Fruit fly (Drosophila melanogaster) whole organism: ENCODE data around the gene CG9951.

ENCODE experiments used
- EcR ChIP-seq, 2 experiments: fragments of >200 bp; optimal IDR thresholded peaks; 2 replicates each; lab custom pipeline; 2017; ENCODE audit warnings: missing biosample characterization in 2 of 2, missing genetic modification characterization in 2 of 2, missing genetic modification reagents in 2 of 2
- psq ChIP-seq: fragments of >200 bp; optimal IDR thresholded peaks from 2 replicates; lab custom pipeline; 2017
- usp ChIP-seq: fragments of >200 bp; optimal IDR thresholded peaks from 2 replicates; lab custom pipeline; 2017; ENCODE audit warnings: missing biosample characterization, missing genetic modification characterization, mixed read lengths

DNA sequence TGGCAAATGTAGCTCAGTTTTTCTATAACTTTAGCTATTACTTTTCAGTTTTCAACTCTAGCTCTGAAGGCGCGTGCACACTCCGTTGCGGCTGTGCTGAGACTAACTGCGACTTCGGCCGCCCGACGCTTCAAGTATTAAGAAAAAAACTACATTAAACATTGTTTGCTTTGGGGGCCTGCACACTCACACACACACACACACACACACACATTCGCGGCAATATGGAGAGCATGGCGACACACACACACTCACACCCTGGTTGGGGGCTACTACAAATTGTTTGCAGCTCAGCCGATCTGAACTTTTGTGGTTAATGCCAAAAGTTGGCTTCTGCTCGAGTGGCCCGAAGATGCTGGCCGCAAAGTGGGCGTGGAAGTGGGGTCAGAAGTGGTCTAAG, 34.0 kb upstream of the CG9951 start, which contains the start of gene CG13024:
- TF ChIP-seq usp = no peak
- TF ChIP-seq psq = no peak
- TF ChIP-seq EcR (GFP tag; optimal IDR thresholded peaks at IDR 0.05; lab: Kevin White, UChicago) = no peak
